Fruit fly (Drosophila melanogaster) whole organism, embryonic: ENCODE results near the gene Gr64b.

Experiments used
- Aef1 ChIP-seq: fragments of 200-800 bp; sonication (Bioruptor generic); IDR thresholded peaks from 3 replicates; pipeline ENCODE4 v1.3.6; 2022; ENCODE audit warnings: missing biosample characterization, missing genetic modification characterization
- CG10431 ChIP-seq: fragments of 200-800 bp; sonication (Bioruptor generic); optimal IDR thresholded peaks from 3 replicates; lab custom pipeline; 2018; ENCODE audit warnings: missing biosample characterization, mild to moderate bottlenecking, missing genetic modification characterization
- CG1529 ChIP-seq: fragments of 200-800 bp; sonication (Bioruptor generic); optimal IDR thresholded peaks from 3 replicates; lab custom pipeline; 2018; ENCODE audit warnings: missing biosample characterization, missing genetic modification characterization
- CG5245 ChIP-seq: fragments of 200-800 bp; sonication (Bioruptor generic); optimal IDR thresholded peaks from 3 replicates; lab custom pipeline; 2016; ENCODE audit warnings: missing biosample characterization, missing genetic modification characterization
- Ets97D ChIP-seq: fragments of 200-800 bp; sonication (Bioruptor generic); optimal IDR thresholded peaks from 3 replicates; lab custom pipeline; 2016; ENCODE audit warnings: missing biosample characterization, missing genetic modification characterization
- Fer3 ChIP-seq: fragments of 200-800 bp; sonication (Bioruptor generic); optimal IDR thresholded peaks from 2 replicates; lab custom pipeline; 2018; ENCODE audit warnings: missing biosample characterization, mild to moderate bottlenecking, missing genetic modification characterization, moderate library complexity
- Nf-YB ChIP-seq: fragments of 200-800 bp; sonication (Bioruptor generic); optimal IDR thresholded peaks from 3 replicates; lab custom pipeline; 2019; ENCODE audit warnings: missing biosample characterization, mild to moderate bottlenecking, missing genetic modification characterization, moderate library complexity
- Ssrp ChIP-seq: fragments of 200-800 bp; sonication (Bioruptor generic); optimal IDR thresholded peaks from 2 replicates; lab custom pipeline; 2018; ENCODE audit warnings: missing biosample characterization, mild to moderate bottlenecking, missing genetic modification characterization, moderate library complexity
- bcd ChIP-seq: fragments of 200-800 bp; sonication (Bioruptor generic); optimal IDR thresholded peaks from 2 replicates; lab custom pipeline; 2017; ENCODE audit warnings: missing biosample characterization, mild to moderate bottlenecking, missing genetic modification characterization
- gro ChIP-seq: fragments of 200-800 bp; sonication (Bioruptor generic); optimal IDR thresholded peaks from 2 replicates; lab custom pipeline; 2016; ENCODE audit warnings: missing biosample characterization, missing genetic modification characterization
- lbe ChIP-seq: fragments of 200-800 bp; sonication (Bioruptor generic); optimal IDR thresholded peaks from 2 replicates; lab custom pipeline; 2016; ENCODE audit warnings: missing biosample characterization, mild to moderate bottlenecking, missing genetic modification characterization
- luna ChIP-seq: fragments of 200-800 bp; sonication (Bioruptor generic); optimal IDR thresholded peaks from 2 replicates; lab custom pipeline; 2016; ENCODE audit warnings: missing biosample characterization, missing genetic modification characterization
- oc ChIP-seq: fragments of 200-800 bp; sonication (Bioruptor generic); optimal IDR thresholded peaks from 2 replicates; lab custom pipeline; 2018; ENCODE audit warnings: missing biosample characterization, mild to moderate bottlenecking, missing genetic modification characterization, moderate library complexity
- pan ChIP-seq, 4 experiments: fragments of >200 bp in 3 of 4; fragments of 200-800 bp in 1 of 4; sonication (Bioruptor generic) in 1 of 4; optimal IDR thresholded peaks in 3 of 4; IDR thresholded peaks in 1 of 4; 2 replicates each; pipeline versions ENCODE4 v1.3.6 to Lab custom; 2017 to 2022; ENCODE audit warnings: missing biosample characterization in 2 of 4, missing genetic modification characterization in 2 of 4, mixed read lengths in 1 of 4

DNA sequence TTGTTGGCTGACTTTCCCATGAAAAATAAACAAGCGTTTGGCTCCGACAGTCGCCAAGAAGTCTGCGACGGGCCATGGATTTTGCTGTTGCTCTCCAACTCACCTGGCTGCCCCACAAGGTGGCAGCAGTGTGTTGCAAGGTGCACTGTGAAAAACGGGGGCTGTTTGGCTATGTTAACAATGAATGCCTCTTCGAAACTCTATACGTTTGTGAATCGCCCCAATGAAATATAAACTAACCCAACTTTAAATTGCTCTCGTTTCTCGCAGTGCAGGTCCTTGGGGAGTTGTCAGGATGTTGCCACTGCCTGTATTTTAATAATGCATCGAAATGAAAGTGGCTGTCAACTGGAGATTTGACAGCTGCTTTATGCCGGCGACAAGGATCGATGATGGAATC is 14.1 kb upstream of the Gr64b start:
- TF ChIP-seq Ssrp (tag; lab: Kevin White, UChicago) (no peak), lbe (GFP tag; lab: Kevin White, UChicago) (no peak), CG10431 (GFP tag; lab: Kevin White, UChicago) (no peak), Ets97D (GFP tag; lab: Kevin White, UChicago) (no peak), luna (no peak), gro (GFP tag; lab: Kevin White, UChicago) (no peak), Aef1 (GFP tag; lab: Robert Waterston, UW) (no peak), bcd (GFP tag; lab: Kevin White, UChicago) (no peak), oc (tag; lab: Kevin White, UChicago) (no peak), Nf-YB (GFP tag; lab: Kevin White, UChicago) (no peak), pan (optimal IDR thresholded peaks at IDR 0.05; lab: Kevin White, UChicago) (no peak), pan (GFP tag; optimal IDR thresholded peaks at IDR 0.05 in 1 of 2, IDR thresholded peaks at IDR 0.05 in 1 of 2) (no peak), CG1529 (GFP tag; lab: Kevin White, UChicago) (no peak), Fer3 (tag; lab: Kevin White, UChicago) (no peak), CG5245 (no peak)
